Fruit fly (Drosophila melanogaster) S2 (cell line): ENCODE results near the gene CG45218.

ENCODE experiments used
- CG8478 ChIP-seq: fragments of >200 bp; optimal IDR thresholded peaks from 2 replicates; lab custom pipeline; 2018
- CTCF ChIP-seq, 2 experiments: fragments of >200 bp; optimal IDR thresholded peaks; 2 replicates each; lab custom pipeline; 2018

- no peak for TF ChIP-seq CG8478
- no peak for TF ChIP-seq CTCF (optimal IDR thresholded peaks at IDR 0.05; lab: Kevin White, UChicago)
These were observed 9.2 kb downstream of the CG45218 start for dm6 chr3R:15281335-15281963.
